Worm (Caenorhabditis elegans): Measurements from ENCODE around the gene F59B10.3.

F59B10.3 gene

ce11 chrII:10510242-10510641 lies at the start of gene F59B10.3:
TSS of gene F59B10.3 (plus strand) at chrII:10510542.
- TF ChIP-seq cebp-1 (GFP tag; IDR thresholded peaks at IDR 0.05) = no peak
- TF ChIP-seq cebp-1 (tag; optimal IDR thresholded peaks at IDR 0.05) = peak; percentile 1
- no peak for TF ChIP-seq tlf-1 (GFP tag; optimal IDR thresholded peaks at IDR 0.05)
- TF ChIP-seq ztf-22 (GFP tag; optimal IDR thresholded peaks at IDR 0.05) = no peak

- no peak for TF ChIP-seq unc-62 (GFP tag; optimal IDR thresholded peaks at IDR 0.05)
- no peak for TF ChIP-seq F23B12.7 (tag; optimal IDR thresholded peaks at IDR 0.05; ENCODE audit: insufficient read depth)
- no peak for TF ChIP-seq zfh-2 (GFP tag; conservative IDR thresholded peaks at IDR 0.05)
- no peak for TF ChIP-seq ceh-27 (GFP tag; optimal IDR thresholded peaks at IDR 0.05)
- no peak for TF ChIP-seq ceh-58 (GFP tag; IDR thresholded peaks at IDR 0.05)
- no peak for TF ChIP-seq nhr-179 (tag; optimal IDR thresholded peaks at IDR 0.05)
- TF ChIP-seq nhr-80 (tag; optimal IDR thresholded peaks at IDR 0.05) = no peak
- TF ChIP-seq ztf-6 (GFP tag; IDR thresholded peaks at IDR 0.05) = no peak
- no peak for TF ChIP-seq somi-1 (GFP tag; optimal IDR thresholded peaks at IDR 0.05)
- no peak for TF ChIP-seq zim-3 (tag; optimal IDR thresholded peaks at IDR 0.05)
- no peak for TF ChIP-seq snpc-3.4 (tag; optimal IDR thresholded peaks at IDR 0.05)
- TF ChIP-seq ccch-3 (GFP tag; optimal IDR thresholded peaks at IDR 0.05) = no peak
- no peak for TF ChIP-seq nfyb-1 (GFP tag; IDR thresholded peaks at IDR 0.05)
- TF ChIP-seq F57A8.1 (GFP tag; optimal IDR thresholded peaks at IDR 0.05) = no peak
- TF ChIP-seq let-607 (tag; optimal IDR thresholded peaks at IDR 0.05) = no peak
- no peak for TF ChIP-seq ama-1 (optimal IDR thresholded peaks at IDR 0.05)
- TF ChIP-seq ama-1 (GFP tag; optimal IDR thresholded peaks at IDR 0.05) = no peak
- no peak for TF ChIP-seq ceh-91 (GFP tag; IDR thresholded peaks at IDR 0.05)
- no peak for TF ChIP-seq Y56A3A.18 (GFP tag; IDR thresholded peaks at IDR 0.05)
- TF ChIP-seq nhr-90 (tag; optimal IDR thresholded peaks at IDR 0.05) = no peak
Measured at ce11 chrII:10461207-10461606, 49.1 kb upstream of the F59B10.3 start, which contains the start of gene ZK673.5. TSS of gene ZK673.5 (plus strand) at chrII:10461507.

ce11 chrII:10464230-10464920 lies 46.0 kb upstream of the F59B10.3 start, which contains the start of the genes ZK673.6 and sdz-37:
TSS of gene ZK673.6 (minus strand) at chrII:10464330.
TSS of gene sdz-37 (plus strand) at chrII:10464870.
- TF ChIP-seq Y67H2A.10 (GFP tag; conservative IDR thresholded peaks at IDR 0.05) (no peak), ztf-22 (GFP tag; optimal IDR thresholded peaks at IDR 0.05) (no peak), Y79H2A.3 (GFP tag; conservative IDR thresholded peaks at IDR 0.05) (no peak), F10E7.11 (tag; optimal IDR thresholded peaks at IDR 0.05) (no peak), ceh-58 (GFP tag; IDR thresholded peaks at IDR 0.05) (no peak), mxl-1 (tag; optimal IDR thresholded peaks at IDR 0.05) (no peak), lsl-1 (GFP tag; optimal IDR thresholded peaks at IDR 0.05) (no peak), ama-1 (optimal IDR thresholded peaks at IDR 0.05) (no peak), ama-1 (GFP tag; optimal IDR thresholded peaks at IDR 0.05) (no peak)

ce11 chrII:10466552-10466951 lies 43.8 kb upstream of the F59B10.3 start, which contains the start of gene tnc-2:
TSS of gene tnc-2 (plus strand) at chrII:10466852.
- TF ChIP-seq attf-5 (GFP tag; optimal IDR thresholded peaks at IDR 0.05) (no peak), zfh-2 (GFP tag; conservative IDR thresholded peaks at IDR 0.05) (no peak), Y56A3A.18 (GFP tag; IDR thresholded peaks at IDR 0.05) (no peak), snpc-1.1 (tag; optimal IDR thresholded peaks at IDR 0.05; ENCODE audit: insufficient read depth) (no peak), B0261.1 (tag; optimal IDR thresholded peaks at IDR 0.05) (no peak), B0336.3 (GFP tag; IDR thresholded peaks at IDR 0.05) (no peak), K11D2.4 (GFP tag; IDR thresholded peaks at IDR 0.05) (no peak), zim-3 (tag; optimal IDR thresholded peaks at IDR 0.05) (no peak), nhr-179 (tag; optimal IDR thresholded peaks at IDR 0.05) (no peak), rpc-1 (optimal IDR thresholded peaks at IDR 0.05) (no peak), rpc-1 (tag; optimal IDR thresholded peaks at IDR 0.05) (no peak), madf-3 (GFP tag; IDR thresholded peaks at IDR 0.05) (no peak), T26A5.8 (tag; optimal IDR thresholded peaks at IDR 0.05) (no peak), ceh-40 (GFP tag; IDR thresholded peaks at IDR 0.05) (no peak), hlh-12 (tag; optimal IDR thresholded peaks at IDR 0.05) (no peak), lsl-1 (GFP tag; optimal IDR thresholded peaks at IDR 0.05) (no peak), sdz-38 (tag; optimal IDR thresholded peaks at IDR 0.05) (no peak)
